Worm (Caenorhabditis elegans): ENCODE results near the gene glb-23.

ce11 chrIV:7190409-7190808, 28.9 kb downstream of the glb-23 start:
- TF ChIP-seq ceh-28 (tag; optimal IDR thresholded peaks at IDR 0.05) = peak; percentile 18
- no peak for TF ChIP-seq mdl-1 (tag; optimal IDR thresholded peaks at IDR 0.05)
- TF ChIP-seq nhr-11 (tag; optimal IDR thresholded peaks at IDR 0.05) = no peak
- TF ChIP-seq lin-39 (tag; optimal IDR thresholded peaks at IDR 0.05) = no peak
- no peak for TF ChIP-seq nhr-25 (tag; optimal IDR thresholded peaks at IDR 0.05)
- no peak for TF ChIP-seq R02D3.7 (tag; optimal IDR thresholded peaks at IDR 0.05)
- TF ChIP-seq aly-2 (tag; optimal IDR thresholded peaks at IDR 0.05) = no peak
- no peak for TF ChIP-seq ceh-16 (tag; optimal IDR thresholded peaks at IDR 0.05)
- TF ChIP-seq fkh-10 (GFP tag; optimal IDR thresholded peaks at IDR 0.05) = no peak
